Worm (Caenorhabditis elegans): ENCODE results near the gene C24A3.4.

Gene C24A3.4

ce11 chrX:8963469-8963868 is 28.7 kb upstream of the C24A3.4 start:
- TF ChIP-seq hmg-20 (GFP tag; IDR thresholded peaks at IDR 0.05) (no peak), hrde-1 (tag; optimal IDR thresholded peaks at IDR 0.05; ENCODE audit: borderline replicate concordance) (no peak), egl-44 (GFP tag; IDR thresholded peaks at IDR 0.05) (no peak), rpc-1 (optimal IDR thresholded peaks at IDR 0.05) (no peak), rpc-1 (tag; optimal IDR thresholded peaks at IDR 0.05) (no peak), F57A8.1 (GFP tag; optimal IDR thresholded peaks at IDR 0.05) (no peak), sptf-2 (GFP tag; optimal IDR thresholded peaks at IDR 0.05) (no peak), akir-1 (GFP tag; optimal IDR thresholded peaks at IDR 0.05) (no peak), lag-1 (GFP tag; IDR thresholded peaks at IDR 0.05) (no peak), pbrm-1 (GFP tag; IDR thresholded peaks at IDR 0.05) (no peak), F23B12.7 (tag; optimal IDR thresholded peaks at IDR 0.05; ENCODE audit: insufficient read depth) (no peak), attf-6 (GFP tag; IDR thresholded peaks at IDR 0.05) (no peak), ceh-27 (GFP tag; optimal IDR thresholded peaks at IDR 0.05) (no peak), tlf-1 (GFP tag; optimal IDR thresholded peaks at IDR 0.05) (no peak), ztf-18 (tag; optimal IDR thresholded peaks at IDR 0.05) (no peak), lir-1 (GFP tag; conservative IDR thresholded peaks at IDR 0.05) (no peak), madf-10 (tag; optimal IDR thresholded peaks at IDR 0.05) (no peak), ets-4 (GFP tag; optimal IDR thresholded peaks at IDR 0.05) (no peak)

ce11 chrX:8969111-8970048 is 22.8 kb upstream of the C24A3.4 start:
- TF ChIP-seq egl-44 (GFP tag; IDR thresholded peaks at IDR 0.05) (peak; percentile 39; the same call in 1 of the 2 replicates), lin-26 (GFP tag; IDR thresholded peaks at IDR 0.05) (peak; percentile 85), C17E4.6 (GFP tag; IDR thresholded peaks at IDR 0.05) (no peak), pha-4 (tag; optimal IDR thresholded peaks at IDR 0.05) (no peak), athp-1 (tag; optimal IDR thresholded peaks at IDR 0.05) (peak; percentile 41), ekl-4 (GFP tag; IDR thresholded peaks at IDR 0.05) (no peak), aptf-3 (GFP tag; IDR thresholded peaks at IDR 0.05) (no peak), hmg-20 (GFP tag; IDR thresholded peaks at IDR 0.05) (no peak), atf-7 (tag; optimal IDR thresholded peaks at IDR 0.05) (peak; percentile 36), nhr-80 (tag; optimal IDR thresholded peaks at IDR 0.05) (peak; percentile 6), ets-4 (GFP tag; optimal IDR thresholded peaks at IDR 0.05) (no peak), snpc-3.4 (tag; optimal IDR thresholded peaks at IDR 0.05) (no peak), snpc-1.1 (tag; optimal IDR thresholded peaks at IDR 0.05; ENCODE audit: insufficient read depth) (peak; percentile 32), lsl-1 (GFP tag; optimal IDR thresholded peaks at IDR 0.05) (no peak), F57A8.1 (GFP tag; optimal IDR thresholded peaks at IDR 0.05) (no peak), dpl-1 (GFP tag; optimal IDR thresholded peaks at IDR 0.05) (no peak), xnd-1 (tag; optimal IDR thresholded peaks at IDR 0.05) (no peak), attf-3 (GFP tag; conservative IDR thresholded peaks at IDR 0.05) (0 out of 2 replicates have a peak, but pooled peaks have one; percentile 16), nhr-27 (tag; optimal IDR thresholded peaks at IDR 0.05) (no peak), F23B12.7 (tag; optimal IDR thresholded peaks at IDR 0.05; ENCODE audit: insufficient read depth) (peak; percentile 7), hsf-1 (GFP tag; IDR thresholded peaks at IDR 0.05) (0 out of 2 replicates have a peak, but pooled peaks have one; percentile 34), bed-2 (GFP tag; IDR thresholded peaks at IDR 0.05) (no peak), F39B2.1 (GFP tag; IDR thresholded peaks at IDR 0.05) (no peak), snpc-4 (GFP tag; optimal IDR thresholded peaks at IDR 0.05) (peak; percentile 25), snpc-4 (tag; optimal IDR thresholded peaks at IDR 0.05) (peak in 2 of 4 experiments; percentile 24 to 64), nhr-90 (tag; optimal IDR thresholded peaks at IDR 0.05) (peak; percentile 48), nhr-179 (tag; optimal IDR thresholded peaks at IDR 0.05) (no peak), dox-1 (GFP tag; IDR thresholded peaks at IDR 0.05) (no peak; the same call in 1 of the 2 replicates), F57C9.4 (tag; optimal IDR thresholded peaks at IDR 0.05) (no peak), C06A6.2 (GFP tag; conservative IDR thresholded peaks at IDR 0.05) (no peak), egl-18 (GFP tag; IDR thresholded peaks at IDR 0.05) (no peak), gei-17 (GFP tag; optimal IDR thresholded peaks at IDR 0.05) (no peak), lin-40 (tag; optimal IDR thresholded peaks at IDR 0.05) (peak; percentile 62)
